Worm (Caenorhabditis elegans) whole organism, mixed stage, embryonic: ENCODE measurements around the gene str-238.

Experiments used
- M03D4.4 ChIP-seq: sonication (generic microtip); optimal IDR thresholded peaks from 2 replicates; lab custom pipeline; 2017; ENCODE audit warnings: mild to moderate bottlenecking, missing genetic modification characterization, missing compliant biosample characterization
- bed-3 ChIP-seq: fragments of 200-800 bp; sonication (Bioruptor generic); optimal IDR thresholded peaks from 3 replicates; lab custom pipeline; 2018; ENCODE audit warnings: mild to moderate bottlenecking, missing genetic modification characterization, moderate library complexity, missing compliant biosample characterization
- blmp-1 ChIP-seq: fragments of 150-350 bp; optimal IDR thresholded peaks from 2 replicates; lab custom pipeline; 2014; ENCODE audit warnings: missing biosample characterization, missing genetic modification characterization
- ceh-39 ChIP-seq: fragments of 150-350 bp; optimal IDR thresholded peaks from 2 replicates; lab custom pipeline; 2014; ENCODE audit warnings: missing biosample characterization, missing genetic modification characterization
- ceh-43 ChIP-seq: fragments of 200-800 bp; sonication (Bioruptor generic); optimal IDR thresholded peaks from 2 replicates; lab custom pipeline; 2018; ENCODE audit warnings: mild to moderate bottlenecking, missing genetic modification characterization, moderate library complexity, missing compliant biosample characterization
- ces-1 ChIP-seq: fragments of 150-350 bp; optimal IDR thresholded peaks from 2 replicates; lab custom pipeline; 2014; ENCODE audit warnings: missing biosample characterization, missing genetic modification reagents, missing genetic modification characterization
- cnd-1 ChIP-seq: fragments of 200-800 bp; sonication (Bioruptor generic); optimal IDR thresholded peaks from 2 replicates; lab custom pipeline; 2018; ENCODE audit warnings: mild to moderate bottlenecking, missing genetic modification characterization, missing compliant biosample characterization
- drap-1 ChIP-seq: fragments of 200-800 bp; sonication (Bioruptor generic); optimal IDR thresholded peaks from 3 replicates; lab custom pipeline; 2018; ENCODE audit warnings: mild to moderate bottlenecking, missing genetic modification characterization, missing compliant biosample characterization
- elt-1 ChIP-seq: sonication (generic microtip); optimal IDR thresholded peaks from 2 replicates; lab custom pipeline; 2017; ENCODE audit warnings: missing genetic modification characterization, mild to moderate bottlenecking, missing compliant biosample characterization, antibody characterized with exemption, moderate library complexity, borderline replicate concordance; ENCODE audit not compliant: insufficient read depth
- elt-3 ChIP-seq: fragments of 150-350 bp; optimal IDR thresholded peaks from 2 replicates; lab custom pipeline; 2014; ENCODE audit warnings: missing biosample characterization, missing genetic modification characterization
- flh-1 ChIP-seq: fragments of 200-800 bp; sonication (Bioruptor generic); optimal IDR thresholded peaks from 2 replicates; lab custom pipeline; 2018; ENCODE audit warnings: mild to moderate bottlenecking, missing genetic modification characterization, moderate library complexity, missing compliant biosample characterization
- ham-2 ChIP-seq: fragments of 200-800 bp; sonication (Bioruptor generic); optimal IDR thresholded peaks from 2 replicates; lab custom pipeline; 2018; ENCODE audit warnings: mild to moderate bottlenecking, missing genetic modification characterization, missing compliant biosample characterization
- hlh-1 ChIP-seq: fragments of 150-350 bp; optimal IDR thresholded peaks from 2 replicates; lab custom pipeline; 2014; ENCODE audit warnings: missing biosample characterization, missing genetic modification reagents, missing genetic modification characterization
- lin-13 ChIP-seq: fragments of 150-350 bp; optimal IDR thresholded peaks from 2 replicates; lab custom pipeline; 2014; ENCODE audit warnings: missing biosample characterization, missing genetic modification characterization
- lin-32 ChIP-seq: fragments of 200-800 bp; sonication (Bioruptor generic); optimal IDR thresholded peaks from 2 replicates; lab custom pipeline; 2018; ENCODE audit warnings: mild to moderate bottlenecking, missing genetic modification characterization, missing compliant biosample characterization
- lsy-2 ChIP-seq: fragments of 150-350 bp; optimal IDR thresholded peaks from 2 replicates; lab custom pipeline; 2014; ENCODE audit warnings: missing biosample characterization, missing genetic modification characterization
- mab-5 ChIP-seq: fragments of 150-350 bp; optimal IDR thresholded peaks from 2 replicates; lab custom pipeline; 2014; ENCODE audit warnings: missing biosample characterization, missing genetic modification characterization
- mep-1 ChIP-seq: fragments of 150-350 bp; optimal IDR thresholded peaks from 2 replicates; lab custom pipeline; 2017; ENCODE audit warnings: missing biosample characterization, missing genetic modification reagents, missing genetic modification characterization, inconsistent platforms
- mls-2 ChIP-seq: sonication (generic microtip); optimal IDR thresholded peaks from 2 replicates; lab custom pipeline; 2016; ENCODE audit warnings: mild to moderate bottlenecking, missing genetic modification characterization, moderate library complexity, missing compliant biosample characterization
- nhr-12 ChIP-seq: fragments of 150-350 bp; optimal IDR thresholded peaks from 2 replicates; lab custom pipeline; 2014; ENCODE audit warnings: missing biosample characterization, missing genetic modification characterization
- nhr-2 ChIP-seq: fragments of 150-350 bp; optimal IDR thresholded peaks from 2 replicates; lab custom pipeline; 2014; ENCODE audit warnings: missing biosample characterization, missing genetic modification characterization
- nhr-237 ChIP-seq: fragments of 150-350 bp; optimal IDR thresholded peaks from 2 replicates; lab custom pipeline; 2014; ENCODE audit warnings: missing biosample characterization, missing genetic modification characterization
- nhr-28 ChIP-seq: fragments of 150-350 bp; optimal IDR thresholded peaks from 2 replicates; lab custom pipeline; 2014; ENCODE audit warnings: missing biosample characterization, missing genetic modification characterization
- nhr-76 ChIP-seq: sonication (generic microtip); optimal IDR thresholded peaks from 2 replicates; lab custom pipeline; 2017; ENCODE audit warnings: missing biosample characterization, missing genetic modification characterization
- sem-2 ChIP-seq: fragments of 200-800 bp; sonication (Bioruptor generic); optimal IDR thresholded peaks from 2 replicates; lab custom pipeline; 2018; ENCODE audit warnings: mild to moderate bottlenecking, missing genetic modification characterization, missing compliant biosample characterization
- snpc-4 ChIP-seq: fragments of 150-350 bp; optimal IDR thresholded peaks from 2 replicates; lab custom pipeline; 2014; ENCODE audit warnings: missing biosample characterization, missing genetic modification characterization
- sptf-1 ChIP-seq: sonication (generic microtip); optimal IDR thresholded peaks from 2 replicates; lab custom pipeline; 2017; ENCODE audit warnings: mild to moderate bottlenecking, missing genetic modification characterization, moderate library complexity, missing compliant biosample characterization
- tbx-8 ChIP-seq: fragments of 200-800 bp; sonication (Bioruptor generic); optimal IDR thresholded peaks from 2 replicates; lab custom pipeline; 2018; ENCODE audit warnings: mild to moderate bottlenecking, missing genetic modification characterization, moderate library complexity, missing compliant biosample characterization
- unc-120 ChIP-seq: sonication (generic microtip); optimal IDR thresholded peaks from 2 replicates; lab custom pipeline; 2017; ENCODE audit warnings: missing genetic modification characterization, missing compliant biosample characterization; ENCODE audit not compliant: poor library complexity, severe bottlenecking
- unc-39 ChIP-seq: fragments of 150-350 bp; optimal IDR thresholded peaks from 2 replicates; lab custom pipeline; 2014; ENCODE audit warnings: missing biosample characterization, missing genetic modification characterization
- unc-62 ChIP-seq: fragments of 150-350 bp; optimal IDR thresholded peaks from 2 replicates; lab custom pipeline; 2014; ENCODE audit warnings: missing biosample characterization, missing genetic modification reagents, missing genetic modification characterization
- zip-8 ChIP-seq: fragments of 150-350 bp; optimal IDR thresholded peaks from 2 replicates; lab custom pipeline; 2014; ENCODE audit warnings: missing biosample characterization, missing genetic modification characterization
- ztf-11 ChIP-seq: fragments of 150-350 bp; optimal IDR thresholded peaks from 2 replicates; lab custom pipeline; 2014; ENCODE audit warnings: missing biosample characterization, missing genetic modification characterization

str-238 gene

ce11 chrV:724470-724890 lies 40.4 kb upstream of the str-238 start:
- TF ChIP-seq tbx-8 (GFP tag; lab: Kevin White, UChicago) (no peak), ztf-11 (tag; lab: Kevin White, UChicago) (no peak), unc-120 (tag; lab: Kevin White, UChicago) (no peak), mep-1 (tag; lab: Kevin White, UChicago) (no peak), hlh-1 (tag; lab: Kevin White, UChicago) (no peak), M03D4.4 (tag; lab: Kevin White, UChicago) (no peak), unc-39 (tag; lab: Kevin White, UChicago) (no peak), flh-1 (GFP tag; lab: Kevin White, UChicago) (no peak), elt-1 (tag; lab: Kevin White, UChicago) (no peak), sptf-1 (tag; lab: Kevin White, UChicago) (no peak), mls-2 (tag; lab: Kevin White, UChicago) (no peak), unc-62 (no peak), ceh-43 (GFP tag; lab: Kevin White, UChicago) (no peak), nhr-28 (tag; lab: Kevin White, UChicago) (no peak), bed-3 (no peak), blmp-1 (tag; lab: Kevin White, UChicago) (no peak)

- TF ChIP-seq tbx-8 (GFP tag; lab: Kevin White, UChicago), result no peak
- TF ChIP-seq cnd-1 (tag; lab: Kevin White, UChicago), result no peak
- no peak for TF ChIP-seq nhr-28 (tag; lab: Kevin White, UChicago)
- TF ChIP-seq snpc-4 (tag; lab: Kevin White, UChicago), result no peak
- TF ChIP-seq flh-1 (GFP tag; lab: Kevin White, UChicago), result no peak
- no peak for TF ChIP-seq ceh-39 (tag; lab: Kevin White, UChicago)
- no peak for TF ChIP-seq nhr-2 (tag; lab: Kevin White, UChicago)
- TF ChIP-seq sptf-1 (tag; lab: Kevin White, UChicago), result no peak
- TF ChIP-seq nhr-237 (tag; lab: Kevin White, UChicago), result no peak
- TF ChIP-seq ham-2, result no peak
- no peak for TF ChIP-seq unc-120 (tag; lab: Kevin White, UChicago)
- no peak for TF ChIP-seq ces-1 (GFP tag; lab: Kevin White, UChicago)
- TF ChIP-seq zip-8, result no peak
- TF ChIP-seq nhr-12, result no peak
- no peak for TF ChIP-seq unc-62
- no peak for TF ChIP-seq hlh-1 (tag; lab: Kevin White, UChicago)
- no peak for TF ChIP-seq elt-3 (tag; lab: Kevin White, UChicago)
- TF ChIP-seq elt-1 (tag; lab: Kevin White, UChicago), result no peak
Measured at ce11 chrV:724946-725806, 39.7 kb upstream of the str-238 start.

ce11 chrV:725807-726572 lies 38.8 kb upstream of the str-238 start:
- TF ChIP-seq ceh-43 (GFP tag; lab: Kevin White, UChicago) (no peak), lsy-2 (tag; lab: Kevin White, UChicago) (no peak), nhr-76 (no peak), hlh-1 (tag; lab: Kevin White, UChicago) (no peak), blmp-1 (tag; lab: Kevin White, UChicago) (no peak), nhr-28 (tag; lab: Kevin White, UChicago) (no peak), lin-13 (no peak), mab-5 (tag; lab: Kevin White, UChicago) (no peak), ces-1 (GFP tag; lab: Kevin White, UChicago) (no peak), tbx-8 (GFP tag; lab: Kevin White, UChicago) (no peak), snpc-4 (tag; lab: Kevin White, UChicago) (no peak), lin-32 (no peak), ztf-11 (tag; lab: Kevin White, UChicago) (no peak), mep-1 (tag; lab: Kevin White, UChicago) (no peak), sem-2 (GFP tag; lab: Kevin White, UChicago) (no peak), drap-1 (GFP tag; lab: Kevin White, UChicago) (no peak), ham-2 (no peak), zip-8 (no peak)
- TF ChIP-seq, all 35 proteins: peak for 0
